Worm (Caenorhabditis elegans): ENCODE measurements around the gene zig-6.

ce11 chrX:5137716-5138470 is 51.0 kb downstream of the zig-6 start:
- TF ChIP-seq dmd-8 (GFP tag; IDR thresholded peaks at IDR 0.05) (no peak), nhr-48 (tag; optimal IDR thresholded peaks at IDR 0.05) (no peak), nhr-10 (tag; optimal IDR thresholded peaks at IDR 0.05) (no peak), tra-1 (GFP tag; IDR thresholded peaks at IDR 0.05) (no peak), F49E8.2 (tag; optimal IDR thresholded peaks at IDR 0.05; ENCODE audit: borderline replicate concordance) (no peak)
